Fruit fly (Drosophila melanogaster) whole organism, wandering third instar larva: Measurements from ENCODE around the gene Phf5a.

ENCODE experiments used
- Abd-B ChIP-seq: fragments of >200 bp; optimal IDR thresholded peaks from 2 replicates; lab custom pipeline; 2017; ENCODE audit warnings: missing biosample characterization, missing genetic modification characterization
- CG32264 ChIP-seq: fragments of 200-800 bp; sonication (Bioruptor generic); optimal IDR thresholded peaks from 2 replicates; lab custom pipeline; 2016; ENCODE audit warnings: missing biosample characterization, missing genetic modification characterization
- CG9705 ChIP-seq: fragments of 200-800 bp; sonication (Bioruptor generic); optimal IDR thresholded peaks from 2 replicates; lab custom pipeline; 2018; ENCODE audit warnings: missing biosample characterization, mild to moderate bottlenecking, missing genetic modification characterization
- CrebA ChIP-seq: fragments of 200-800 bp; sonication (Bioruptor generic); optimal IDR thresholded peaks from 2 replicates; lab custom pipeline; 2016; ENCODE audit warnings: missing biosample characterization, mild to moderate bottlenecking, missing genetic modification characterization, borderline replicate concordance
- Dfd ChIP-seq: fragments of >200 bp; optimal IDR thresholded peaks from 2 replicates; lab custom pipeline; 2017; ENCODE audit warnings: missing biosample characterization, missing genetic modification characterization
- Dif ChIP-seq: fragments of 200-275, 200-300 bp; sonication (Bioruptor generic); optimal IDR thresholded peaks from 2 replicates; lab custom pipeline; 2018; ENCODE audit warnings: missing biosample characterization, missing genetic modification characterization; ENCODE audit not compliant: partially characterized antibody
- GATAd ChIP-seq: sonication (Bioruptor generic); optimal IDR thresholded peaks from 2 replicates; lab custom pipeline; 2016; ENCODE audit warnings: missing biosample characterization, missing genetic modification characterization
- HLH106 ChIP-seq: fragments of 200-800 bp; optimal IDR thresholded peaks from 3 replicates; lab custom pipeline; 2019; ENCODE audit warnings: missing biosample characterization, mild to moderate bottlenecking, missing genetic modification characterization, moderate library complexity
- Hnf4 ChIP-seq: fragments of 200-800 bp; sonication (Bioruptor generic); optimal IDR thresholded peaks from 2 replicates; lab custom pipeline; 2016; ENCODE audit warnings: missing biosample characterization, mild to moderate bottlenecking, missing genetic modification characterization
- Hr78 ChIP-seq: fragments of >200 bp; optimal IDR thresholded peaks from 2 replicates; lab custom pipeline; 2017; ENCODE audit warnings: missing biosample characterization, missing genetic modification characterization
- Hr83 ChIP-seq: fragments of 200-300 bp; sonication (Bioruptor generic); optimal IDR thresholded peaks from 2 replicates; lab custom pipeline; 2016; ENCODE audit warnings: missing biosample characterization, mild to moderate bottlenecking, missing genetic modification characterization, moderate library complexity; ENCODE audit not compliant: poor library complexity, severe bottlenecking
- Jra ChIP-seq: sonication (Bioruptor generic); optimal IDR thresholded peaks from 2 replicates; lab custom pipeline; 2016; ENCODE audit warnings: missing biosample characterization, missing genetic modification characterization
- Mio ChIP-seq: sonication (Bioruptor generic); optimal IDR thresholded peaks from 2 replicates; lab custom pipeline; 2016; ENCODE audit warnings: missing biosample characterization, missing genetic modification characterization
- Myc ChIP-seq: fragments of >200 bp; optimal IDR thresholded peaks from 2 replicates; lab custom pipeline; 2017
- N ChIP-seq: fragments of >200 bp; optimal IDR thresholded peaks from 2 replicates; lab custom pipeline; 2018; ENCODE audit warnings: missing biosample characterization, missing external identifiers, missing genetic modification characterization
- OdsH ChIP-seq: fragments of 200-800 bp; sonication (Bioruptor generic); optimal IDR thresholded peaks from 2 replicates; lab custom pipeline; 2016; ENCODE audit warnings: missing biosample characterization, mild to moderate bottlenecking, missing genetic modification characterization
- Rel ChIP-seq, 2 experiments: fragments of 200-800 bp; sonication (Bioruptor generic) in 1 of 2; optimal IDR thresholded peaks; 2 replicates in 1 of 2; 3 replicates in 1 of 2; lab custom pipeline; 2016 to 2019; ENCODE audit warnings: mild to moderate bottlenecking in 2 of 2, missing biosample characterization in 2 of 2, missing genetic modification characterization in 2 of 2, moderate library complexity in 1 of 2
- Sp1 ChIP-seq: fragments of 200-800 bp; sonication (Bioruptor generic); optimal IDR thresholded peaks from 3 replicates; lab custom pipeline; 2019; ENCODE audit warnings: missing biosample characterization, mild to moderate bottlenecking, missing genetic modification characterization, moderate library complexity
- Vsx2 ChIP-seq: fragments of 200-300, 225-300 bp; sonication (Bioruptor generic); optimal IDR thresholded peaks from 2 replicates; lab custom pipeline; 2018; ENCODE audit warnings: missing biosample characterization, missing genetic modification characterization; ENCODE audit not compliant: partially characterized antibody
- br ChIP-seq: fragments of 200-800 bp; sonication (Bioruptor generic); optimal IDR thresholded peaks from 2 replicates; lab custom pipeline; 2016; ENCODE audit warnings: missing biosample characterization, missing genetic modification characterization
- brk ChIP-seq: fragments of 200-800 bp; sonication (Bioruptor generic); optimal IDR thresholded peaks from 2 replicates; lab custom pipeline; 2016; ENCODE audit warnings: missing biosample characterization, mild to moderate bottlenecking, missing genetic modification characterization
- dl ChIP-seq, 2 experiments: fragments of 175-275, 200-275 bp in 1 of 2; fragments of 200-275 bp in 1 of 2; sonication (Bioruptor generic); optimal IDR thresholded peaks; lab custom pipeline; 2018; ENCODE audit warnings: mild to moderate bottlenecking in 2 of 2, missing biosample characterization in 2 of 2, missing genetic modification characterization in 2 of 2, moderate library complexity in 2 of 2; ENCODE audit not compliant: partially characterized antibody in 2 of 2, insufficient read depth in 1 of 2
- dmrt93B ChIP-seq: fragments of 200-800 bp; sonication (Bioruptor generic); optimal IDR thresholded peaks from 2 replicates; lab custom pipeline; 2018; ENCODE audit warnings: missing biosample characterization, mild to moderate bottlenecking, missing genetic modification characterization
- dsf ChIP-seq: sonication (Bioruptor generic); optimal IDR thresholded peaks from 2 replicates; lab custom pipeline; 2016; ENCODE audit warnings: missing biosample characterization, missing genetic modification characterization, borderline replicate concordance
- ey ChIP-seq: fragments of 200-800 bp; sonication (Bioruptor generic); optimal IDR thresholded peaks from 2 replicates; lab custom pipeline; 2016; ENCODE audit warnings: missing biosample characterization, missing genetic modification characterization
- foxo ChIP-seq, 2 experiments: fragments of 200-800 bp; sonication (Bioruptor generic); optimal IDR thresholded peaks; 2 replicates in 1 of 2; 3 replicates in 1 of 2; lab custom pipeline; 2016 to 2017; ENCODE audit warnings: missing biosample characterization in 2 of 2, missing genetic modification characterization in 2 of 2
- fru ChIP-seq: fragments of 200-800 bp; sonication (Bioruptor generic); optimal IDR thresholded peaks from 3 replicates; lab custom pipeline; 2016; ENCODE audit warnings: missing biosample characterization, mild to moderate bottlenecking, missing genetic modification characterization
- h ChIP-seq: fragments of 200-800 bp; sonication (Bioruptor generic); optimal IDR thresholded peaks from 3 replicates; lab custom pipeline; 2016; ENCODE audit warnings: missing biosample characterization, mild to moderate bottlenecking, missing genetic modification characterization
- jim ChIP-seq: fragments of 175-275, 200-325 bp; sonication (Bioruptor generic); optimal IDR thresholded peaks from 2 replicates; lab custom pipeline; 2016; ENCODE audit warnings: missing biosample characterization, mild to moderate bottlenecking, missing genetic modification characterization
- lola ChIP-seq: fragments of >200 bp; optimal IDR thresholded peaks from 2 replicates; lab custom pipeline; 2017; ENCODE audit warnings: missing biosample characterization, missing genetic modification characterization
- pan ChIP-seq: fragments of >200 bp; optimal IDR thresholded peaks from 2 replicates; lab custom pipeline; 2017
- psq ChIP-seq: fragments of 200-800 bp; sonication (Bioruptor generic); optimal IDR thresholded peaks from 3 replicates; lab custom pipeline; 2017; ENCODE audit warnings: missing biosample characterization, mild to moderate bottlenecking, missing genetic modification characterization, moderate library complexity
- rgr ChIP-seq: fragments of 200-800 bp; sonication (Bioruptor generic); optimal IDR thresholded peaks from 3 replicates; lab custom pipeline; 2016; ENCODE audit warnings: missing biosample characterization, mild to moderate bottlenecking, missing genetic modification characterization
- sage ChIP-seq: fragments of 200-800 bp; sonication (Bioruptor generic); optimal IDR thresholded peaks from 2 replicates; lab custom pipeline; 2016; ENCODE audit warnings: missing biosample characterization, mild to moderate bottlenecking, missing genetic modification characterization
- sv ChIP-seq: fragments of 200-800 bp; sonication (Bioruptor generic); optimal IDR thresholded peaks from 3 replicates; lab custom pipeline; 2016; ENCODE audit warnings: missing biosample characterization, missing genetic modification characterization
- tai ChIP-seq: sonication (Bioruptor generic); optimal IDR thresholded peaks from 2 replicates; lab custom pipeline; 2016; ENCODE audit warnings: missing biosample characterization, missing genetic modification characterization
- usp ChIP-seq: fragments of >200 bp; optimal IDR thresholded peaks from 2 replicates; lab custom pipeline; 2017; ENCODE audit warnings: missing biosample characterization, missing genetic modification characterization
- woc ChIP-seq: sonication (Bioruptor generic); optimal IDR thresholded peaks from 2 replicates; lab custom pipeline; 2016; ENCODE audit warnings: missing biosample characterization, mild to moderate bottlenecking, missing genetic modification characterization

The Phf5a gene

dm6 chr2L:6488676-6489140 lies 1.9 kb downstream of the Phf5a start, which contains the start of the genes KFase and epsilonCOP (continued):
- peak; percentile 36 for TF ChIP-seq psq (GFP tag; lab: Kevin White, UChicago)
- TF ChIP-seq Dif: no peak

- TF ChIP-seq lola (GFP tag; lab: Kevin White, UChicago) (no peak), Vsx2 (GFP tag; lab: Kevin White, UChicago) (no peak), jim (no peak), N (GFP tag; lab: Kevin White, UChicago) (peak; percentile 65), HLH106 (no peak), Dfd (GFP tag; lab: Kevin White, UChicago) (no peak), dmrt93B (GFP tag; lab: Kevin White, UChicago) (no peak), Jra (no peak), rgr (GFP tag; lab: Kevin White, UChicago) (peak; percentile 29), pan (lab: Kevin White, UChicago) (no peak), psq (GFP tag; lab: Kevin White, UChicago) (no peak), usp (no peak), Mio (GFP tag; lab: Kevin White, UChicago) (no peak), Hnf4 (GFP tag; lab: Kevin White, UChicago) (no peak), ey (no peak), Sp1 (GFP tag; lab: Kevin White, UChicago) (peak; percentile 8), h (GFP tag; lab: Kevin White, UChicago) (peak; percentile 40), dsf (GFP tag; lab: Kevin White, UChicago) (no peak), sv (GFP tag; lab: Kevin White, UChicago) (no peak), brk (GFP tag; lab: Kevin White, UChicago) (no peak), woc (GFP tag; lab: Kevin White, UChicago) (no peak), Hr83 (GFP tag; lab: Kevin White, UChicago) (peak; percentile 59), dl (GFP tag; optimal IDR thresholded peaks at IDR 0.05; lab: Kevin White, UChicago; ENCODE audit: insufficient read depth in 1 of 2, partially characterized antibody in 2 of 2) (peak in 1 of 2 experiments; percentile 54), foxo (GFP tag; optimal IDR thresholded peaks at IDR 0.05; lab: Kevin White, UChicago) (peak in 1 of 2 experiments; percentile 28), CG9705 (GFP tag; lab: Kevin White, UChicago) (no peak), CG32264 (GFP tag; lab: Kevin White, UChicago) (no peak), tai (GFP tag; lab: Kevin White, UChicago) (no peak), OdsH (GFP tag; lab: Kevin White, UChicago) (peak; percentile 0), GATAd (GFP tag; lab: Kevin White, UChicago) (no peak), Hr78 (no peak), sage (no peak), Rel (GFP tag; optimal IDR thresholded peaks at IDR 0.05; lab: Kevin White, UChicago) (no peak), Rel (tag; optimal IDR thresholded peaks at IDR 0.05; lab: Kevin White, UChicago) (peak; percentile 16), Myc (lab: Kevin White, UChicago) (peak; percentile 84), CrebA (GFP tag; lab: Kevin White, UChicago) (no peak), br (GFP tag; lab: Kevin White, UChicago) (peak; percentile 6), Dif (no peak), Abd-B (GFP tag; lab: Kevin White, UChicago) (no peak), fru (GFP tag; lab: Kevin White, UChicago) (peak; percentile 3)
- TF ChIP-seq, all 38 proteins: peak for 12
Observed at dm6 chr2L:6481310-6481738, 9.3 kb downstream of the Phf5a start.
